Fruit fly (Drosophila melanogaster) whole organism, embryonic: ENCODE data around the gene Gga.

ENCODE experiments used
- B-H2 ChIP-seq: fragments of 200-800 bp; sonication (Bioruptor generic); optimal IDR thresholded peaks from 2 replicates; lab custom pipeline; 2018; ENCODE audit warnings: missing biosample characterization, mild to moderate bottlenecking, missing genetic modification characterization
- BtbVII ChIP-seq: fragments of 200-800 bp; sonication (Bioruptor generic); optimal IDR thresholded peaks from 3 replicates; lab custom pipeline; 2017; ENCODE audit warnings: missing biosample characterization, mild to moderate bottlenecking, missing genetic modification characterization
- C15 ChIP-seq: fragments of 200-800 bp; sonication (Bioruptor generic); IDR thresholded peaks from 3 replicates; pipeline ENCODE4 v1.3.6; 2022; ENCODE audit warnings: missing biosample characterization, missing genetic modification characterization
- CG10543 ChIP-seq: fragments of 200-800 bp; sonication (Bioruptor generic); optimal IDR thresholded peaks from 3 replicates; lab custom pipeline; 2017; ENCODE audit warnings: missing biosample characterization, mild to moderate bottlenecking, missing genetic modification characterization, moderate library complexity
- CG10654 ChIP-seq: fragments of 200-800 bp; sonication (Bioruptor generic); optimal IDR thresholded peaks from 2 replicates; lab custom pipeline; 2016; ENCODE audit warnings: missing biosample characterization, missing genetic modification characterization
- CG11085 ChIP-seq: fragments of 200-800 bp; sonication (Bioruptor generic); IDR thresholded peaks from 2 replicates; pipeline ENCODE4 v1.3.6; 2022; ENCODE audit warnings: missing biosample characterization, missing genetic modification characterization
- CG11504 ChIP-seq: fragments of 200-800 bp; sonication (Bioruptor generic); optimal IDR thresholded peaks from 3 replicates; lab custom pipeline; 2019; ENCODE audit warnings: missing biosample characterization, mild to moderate bottlenecking, missing genetic modification characterization, moderate library complexity
- CG12219 ChIP-seq: fragments of 200-800 bp; sonication (Bioruptor generic); optimal IDR thresholded peaks from 3 replicates; lab custom pipeline; 2018; ENCODE audit warnings: missing biosample characterization, mild to moderate bottlenecking, missing genetic modification characterization
- CG13894 ChIP-seq: fragments of 200-800 bp; sonication (Bioruptor generic); optimal IDR thresholded peaks from 3 replicates; lab custom pipeline; 2018; ENCODE audit warnings: missing biosample characterization, mild to moderate bottlenecking, missing genetic modification characterization, moderate library complexity
- CG14965 ChIP-seq: fragments of 200-800 bp; sonication (Bioruptor generic); optimal IDR thresholded peaks from 2 replicates; lab custom pipeline; 2016; ENCODE audit warnings: missing biosample characterization, missing genetic modification characterization, borderline replicate concordance
- CG15073 ChIP-seq: fragments of 200-800 bp; sonication (Bioruptor generic); optimal IDR thresholded peaks from 2 replicates; lab custom pipeline; 2016; ENCODE audit warnings: missing biosample characterization, missing genetic modification characterization
- CG15269 ChIP-seq: fragments of 200-800 bp; sonication (Bioruptor generic); optimal IDR thresholded peaks from 2 replicates; lab custom pipeline; 2018; ENCODE audit warnings: missing biosample characterization, mild to moderate bottlenecking, missing genetic modification characterization, moderate library complexity
- CG15696 ChIP-seq: fragments of 200-800 bp; sonication (Bioruptor generic); optimal IDR thresholded peaks from 2 replicates; lab custom pipeline; 2019; ENCODE audit warnings: missing biosample characterization, mild to moderate bottlenecking, missing genetic modification characterization, moderate library complexity
- CG17359 ChIP-seq: fragments of 200-800 bp; sonication (Bioruptor generic); optimal IDR thresholded peaks from 3 replicates; lab custom pipeline; 2018; ENCODE audit warnings: missing biosample characterization, mild to moderate bottlenecking, missing genetic modification characterization, moderate library complexity
- CG18262 ChIP-seq: fragments of 200-800 bp; optimal IDR thresholded peaks from 3 replicates; lab custom pipeline; 2019; ENCODE audit warnings: missing biosample characterization, mild to moderate bottlenecking, missing genetic modification characterization, moderate library complexity
- CG34376 ChIP-seq: fragments of 200-800 bp; sonication (Bioruptor generic); optimal IDR thresholded peaks from 2 replicates; lab custom pipeline; 2018; ENCODE audit warnings: missing biosample characterization, mild to moderate bottlenecking, missing genetic modification characterization
- CG3726 ChIP-seq: fragments of 200-800 bp; sonication (Bioruptor generic); IDR thresholded peaks from 3 replicates; pipeline ENCODE4, ENCODE4 v1.3.6; 2022; ENCODE audit warnings: missing biosample characterization, missing genetic modification characterization
- CG43689 ChIP-seq: fragments of 200-800 bp; sonication (Bioruptor generic); IDR thresholded peaks from 2 replicates; pipeline ENCODE4 v1.3.6; 2022; ENCODE audit warnings: missing biosample characterization, missing genetic modification characterization
- CG4820 ChIP-seq: fragments of 200-800 bp; sonication (Bioruptor generic); optimal IDR thresholded peaks from 3 replicates; lab custom pipeline; 2016; ENCODE audit warnings: missing biosample characterization, missing genetic modification characterization
- CG6765 ChIP-seq: fragments of 200-800 bp; sonication (Bioruptor generic); optimal IDR thresholded peaks from 3 replicates; lab custom pipeline; 2017; ENCODE audit warnings: missing biosample characterization, mild to moderate bottlenecking, missing genetic modification characterization
- CG6813 ChIP-seq: fragments of 200-800 bp; sonication (Bioruptor generic); optimal IDR thresholded peaks from 2 replicates; lab custom pipeline; 2017; ENCODE audit warnings: missing biosample characterization, missing genetic modification characterization, mild to moderate bottlenecking, moderate library complexity, missing genetic modification reagents
- CG8944 ChIP-seq: fragments of 200-800 bp; sonication (Bioruptor generic); optimal IDR thresholded peaks from 3 replicates; lab custom pipeline; 2016; ENCODE audit warnings: missing biosample characterization, missing genetic modification characterization
- E2f2 ChIP-seq: fragments of 200-800 bp; sonication (Bioruptor generic); IDR thresholded peaks from 2 replicates; pipeline ENCODE4 v1.3.6; 2022; ENCODE audit warnings: missing biosample characterization, missing genetic modification characterization
- Hey ChIP-seq: fragments of 200-800 bp; sonication (Bioruptor generic); optimal IDR thresholded peaks from 3 replicates; lab custom pipeline; 2018; ENCODE audit warnings: missing biosample characterization, mild to moderate bottlenecking, missing genetic modification characterization
- Jarid2 ChIP-seq: fragments of 200-800 bp; sonication (Bioruptor generic); optimal IDR thresholded peaks from 3 replicates; lab custom pipeline; 2017; ENCODE audit warnings: mild to moderate bottlenecking, missing biosample characterization, missing genetic modification reagents, missing genetic modification characterization
- MTF-1 ChIP-seq: fragments of 200-800 bp; sonication (Bioruptor generic); optimal IDR thresholded peaks from 2 replicates; lab custom pipeline; 2018; ENCODE audit warnings: missing biosample characterization, mild to moderate bottlenecking, missing genetic modification characterization, borderline replicate concordance
- Mes4 ChIP-seq: fragments of 200-800 bp; sonication (Bioruptor generic); optimal IDR thresholded peaks from 2 replicates; lab custom pipeline; 2016; ENCODE audit warnings: missing biosample characterization, missing genetic modification characterization
- Ssrp ChIP-seq: fragments of 200-800 bp; sonication (Bioruptor generic); optimal IDR thresholded peaks from 2 replicates; lab custom pipeline; 2018; ENCODE audit warnings: missing biosample characterization, mild to moderate bottlenecking, missing genetic modification characterization, moderate library complexity
- Stat92E ChIP-seq, 3 experiments: fragments of >200 bp in 2 of 3; fragments of 200-800 bp in 1 of 3; sonication (Bioruptor generic) in 1 of 3; optimal IDR thresholded peaks; 2 replicates each; lab custom pipeline; 2017 to 2019; ENCODE audit warnings: missing biosample characterization in 3 of 3, missing genetic modification characterization in 3 of 3, mild to moderate bottlenecking in 1 of 3, moderate library complexity in 1 of 3
- ac ChIP-seq: fragments of 200-800 bp; sonication (Bioruptor generic); optimal IDR thresholded peaks from 3 replicates; lab custom pipeline; 2017; ENCODE audit warnings: missing biosample characterization, mild to moderate bottlenecking, missing genetic modification characterization
- cato ChIP-seq: fragments of 200-800 bp; sonication (Bioruptor generic); optimal IDR thresholded peaks from 2 replicates; lab custom pipeline; 2016; ENCODE audit warnings: missing biosample characterization, missing genetic modification characterization, borderline replicate concordance
- chinmo ChIP-seq: fragments of 200-800 bp; sonication (Bioruptor generic); IDR thresholded peaks from 4 replicates; pipeline ENCODE4 v1.3.6; 2022; ENCODE audit warnings: missing biosample characterization, missing genetic modification characterization; ENCODE audit not compliant: partially characterized antibody
- cwo ChIP-seq: fragments of 200-800 bp; sonication (Bioruptor generic); optimal IDR thresholded peaks from 3 replicates; lab custom pipeline; 2017; ENCODE audit warnings: missing biosample characterization, missing genetic modification characterization, mild to moderate bottlenecking, moderate library complexity, missing genetic modification reagents
- emc ChIP-seq: fragments of 200-800 bp; sonication (Bioruptor generic); optimal IDR thresholded peaks from 2 replicates; lab custom pipeline; 2016; ENCODE audit warnings: missing biosample characterization, missing genetic modification characterization
- eyg ChIP-seq: fragments of 200-800 bp; sonication (Bioruptor generic); optimal IDR thresholded peaks from 3 replicates; lab custom pipeline; 2016; ENCODE audit warnings: missing biosample characterization, missing genetic modification characterization
- kah ChIP-seq: fragments of 200-800 bp; sonication (Bioruptor generic); optimal IDR thresholded peaks from 2 replicates; lab custom pipeline; 2018; ENCODE audit warnings: missing biosample characterization, mild to moderate bottlenecking, missing genetic modification characterization
- kay ChIP-seq: fragments of 200-800 bp; sonication (Bioruptor generic); optimal IDR thresholded peaks from 2 replicates; lab custom pipeline; 2016; ENCODE audit warnings: missing biosample characterization, missing genetic modification characterization
- onecut ChIP-seq: fragments of 200-800 bp; sonication (Bioruptor generic); IDR thresholded peaks from 2 replicates; pipeline ENCODE4 v1.3.6; 2022; ENCODE audit warnings: missing biosample characterization, missing genetic modification characterization
- rib ChIP-seq: fragments of 200-800 bp; sonication (Bioruptor generic); IDR thresholded peaks from 2 replicates; pipeline ENCODE4 v1.3.6; 2022; ENCODE audit warnings: missing biosample characterization, missing genetic modification characterization
- ro ChIP-seq: fragments of 200-800 bp; sonication (Bioruptor generic); IDR thresholded peaks from 2 replicates; pipeline ENCODE4 v1.3.6; 2022; ENCODE audit warnings: missing biosample characterization, missing genetic modification characterization
- sisA ChIP-seq: fragments of 200-800 bp; sonication (Bioruptor generic); IDR thresholded peaks from 2 replicates; pipeline ENCODE4 v1.3.6; 2022; ENCODE audit warnings: missing biosample characterization, missing genetic modification characterization
- slbo ChIP-seq: fragments of 200-800 bp; sonication (Bioruptor generic); IDR thresholded peaks from 2 replicates; pipeline ENCODE4 v1.3.6; 2022; ENCODE audit warnings: missing biosample characterization, missing genetic modification characterization

Gene Gga

dm6 chrX:9581869-9582268, 19.0 kb upstream of the Gga start (continued):
- TF ChIP-seq Stat92E (GFP tag; optimal IDR thresholded peaks at IDR 0.05; lab: Kevin White, UChicago) (no peak), ac (GFP tag; lab: Kevin White, UChicago) (no peak), Ssrp (no peak), B-H2 (GFP tag; lab: Kevin White, UChicago) (no peak), cato (GFP tag; lab: Kevin White, UChicago) (no peak), CG10543 (GFP tag; lab: Kevin White, UChicago) (peak; percentile 42), E2f2 (GFP tag; lab: Robert Waterston, UW) (no peak), C15 (GFP tag; lab: Robert Waterston, UW) (no peak), emc (GFP tag; lab: Kevin White, UChicago) (no peak), rib (GFP tag; lab: Robert Waterston, UW) (0 out of 2 replicates have a peak, but pooled peaks have one; percentile 31), CG11504 (tag; lab: Kevin White, UChicago) (no peak), Mes4 (GFP tag; lab: Kevin White, UChicago) (no peak), CG6813 (GFP tag; lab: Kevin White, UChicago) (peak; percentile 5), CG18262 (tag; lab: Kevin White, UChicago) (no peak), CG13894 (tag; lab: Kevin White, UChicago) (peak; percentile 85), BtbVII (GFP tag; lab: Kevin White, UChicago) (peak; percentile 68), eyg (no peak), CG10654 (GFP tag; lab: Kevin White, UChicago) (no peak), CG15696 (tag; lab: Kevin White, UChicago) (no peak), cwo (peak; percentile 18), CG4820 (GFP tag; lab: Kevin White, UChicago) (no peak), MTF-1 (no peak), ro (no peak), chinmo (GFP tag; lab: Robert Waterston, UW) (peak; percentile 79; the same call in 1 of the 4 replicates), CG6765 (GFP tag; lab: Kevin White, UChicago) (peak; percentile 14), slbo (GFP tag; lab: Robert Waterston, UW) (no peak), CG17359 (tag; lab: Kevin White, UChicago) (no peak), CG11085 (no peak), CG8944 (GFP tag; lab: Kevin White, UChicago) (no peak), kay (GFP tag; lab: Kevin White, UChicago) (peak; percentile 15), CG43689 (GFP tag; lab: Robert Waterston, UW) (no peak), CG14965 (GFP tag; lab: Kevin White, UChicago) (no peak), Hey (tag; lab: Kevin White, UChicago) (no peak), kah (GFP tag; lab: Kevin White, UChicago) (no peak), Jarid2 (GFP tag; lab: Kevin White, UChicago) (no peak), CG12219 (GFP tag; lab: Kevin White, UChicago) (no peak), CG3726 (GFP tag; lab: Robert Waterston, UW) (no peak), sisA (GFP tag; lab: Robert Waterston, UW) (no peak), onecut (GFP tag; lab: Robert Waterston, UW) (peak; percentile 98), CG34376 (peak; percentile 27), CG15269 (tag; lab: Kevin White, UChicago) (no peak), CG15073 (GFP tag; lab: Kevin White, UChicago) (no peak)
